Worm (Caenorhabditis elegans) whole organism, L4/young adult: ENCODE data around the gene psme-3.

Experiments used
- W03F9.2 ChIP-seq: fragments of 150-350 bp; optimal IDR thresholded peaks from 2 replicates; lab custom pipeline; 2014; ENCODE audit warnings: missing biosample characterization, missing genetic modification characterization
- dao-5 ChIP-seq: sonication (generic microtip); optimal IDR thresholded peaks from 2 replicates; lab custom pipeline; 2016; ENCODE audit warnings: missing genotype, missing genetic modification characterization, moderate library complexity, missing compliant biosample characterization
- him-1 ChIP-seq: sonication (generic microtip); optimal IDR thresholded peaks from 2 replicates; lab custom pipeline; 2016; ENCODE audit warnings: missing genotype, missing genetic modification reagents, missing genetic modification characterization, missing compliant biosample characterization

- TF ChIP-seq W03F9.2 (tag; lab: Kevin White, UChicago) = no peak
- TF ChIP-seq him-1 = no peak
- no peak for TF ChIP-seq dao-5
Observed at ce11 chrIII:11592096-11592495, 24.2 kb downstream of the psme-3 start.
